Fruit fly (Drosophila melanogaster) whole organism, wandering third instar larva: ENCODE measurements around the gene LanB1.

Source experiments
- Abd-B ChIP-seq: fragments of >200 bp; optimal IDR thresholded peaks from 2 replicates; lab custom pipeline; 2017; ENCODE audit warnings: missing biosample characterization, missing genetic modification characterization
- CG32264 ChIP-seq: fragments of 200-800 bp; sonication (Bioruptor generic); optimal IDR thresholded peaks from 2 replicates; lab custom pipeline; 2016; ENCODE audit warnings: missing biosample characterization, missing genetic modification characterization
- CG9705 ChIP-seq: fragments of 200-800 bp; sonication (Bioruptor generic); optimal IDR thresholded peaks from 2 replicates; lab custom pipeline; 2018; ENCODE audit warnings: missing biosample characterization, mild to moderate bottlenecking, missing genetic modification characterization
- CrebA ChIP-seq: fragments of 200-800 bp; sonication (Bioruptor generic); optimal IDR thresholded peaks from 2 replicates; lab custom pipeline; 2016; ENCODE audit warnings: missing biosample characterization, mild to moderate bottlenecking, missing genetic modification characterization, borderline replicate concordance
- Dfd ChIP-seq: fragments of >200 bp; optimal IDR thresholded peaks from 2 replicates; lab custom pipeline; 2017; ENCODE audit warnings: missing biosample characterization, missing genetic modification characterization
- Dif ChIP-seq: fragments of 200-275, 200-300 bp; sonication (Bioruptor generic); optimal IDR thresholded peaks from 2 replicates; lab custom pipeline; 2018; ENCODE audit warnings: missing biosample characterization, missing genetic modification characterization; ENCODE audit not compliant: partially characterized antibody
- GATAd ChIP-seq: sonication (Bioruptor generic); optimal IDR thresholded peaks from 2 replicates; lab custom pipeline; 2016; ENCODE audit warnings: missing biosample characterization, missing genetic modification characterization
- HLH106 ChIP-seq: fragments of 200-800 bp; optimal IDR thresholded peaks from 3 replicates; lab custom pipeline; 2019; ENCODE audit warnings: missing biosample characterization, mild to moderate bottlenecking, missing genetic modification characterization, moderate library complexity
- Hnf4 ChIP-seq: fragments of 200-800 bp; sonication (Bioruptor generic); optimal IDR thresholded peaks from 2 replicates; lab custom pipeline; 2016; ENCODE audit warnings: missing biosample characterization, mild to moderate bottlenecking, missing genetic modification characterization
- Hr78 ChIP-seq: fragments of >200 bp; optimal IDR thresholded peaks from 2 replicates; lab custom pipeline; 2017; ENCODE audit warnings: missing biosample characterization, missing genetic modification characterization
- Hr83 ChIP-seq: fragments of 200-300 bp; sonication (Bioruptor generic); optimal IDR thresholded peaks from 2 replicates; lab custom pipeline; 2016; ENCODE audit warnings: missing biosample characterization, mild to moderate bottlenecking, missing genetic modification characterization, moderate library complexity; ENCODE audit not compliant: poor library complexity, severe bottlenecking
- Mio ChIP-seq: sonication (Bioruptor generic); optimal IDR thresholded peaks from 2 replicates; lab custom pipeline; 2016; ENCODE audit warnings: missing biosample characterization, missing genetic modification characterization
- Myc ChIP-seq: fragments of >200 bp; optimal IDR thresholded peaks from 2 replicates; lab custom pipeline; 2017
- N ChIP-seq: fragments of >200 bp; optimal IDR thresholded peaks from 2 replicates; lab custom pipeline; 2018; ENCODE audit warnings: missing biosample characterization, missing external identifiers, missing genetic modification characterization
- OdsH ChIP-seq: fragments of 200-800 bp; sonication (Bioruptor generic); optimal IDR thresholded peaks from 2 replicates; lab custom pipeline; 2016; ENCODE audit warnings: missing biosample characterization, mild to moderate bottlenecking, missing genetic modification characterization
- Rel ChIP-seq, 2 experiments: fragments of 200-800 bp; sonication (Bioruptor generic) in 1 of 2; optimal IDR thresholded peaks; 2 replicates in 1 of 2; 3 replicates in 1 of 2; lab custom pipeline; 2016 to 2019; ENCODE audit warnings: mild to moderate bottlenecking in 2 of 2, missing biosample characterization in 2 of 2, missing genetic modification characterization in 2 of 2, moderate library complexity in 1 of 2
- Sp1 ChIP-seq: fragments of 200-800 bp; sonication (Bioruptor generic); optimal IDR thresholded peaks from 3 replicates; lab custom pipeline; 2019; ENCODE audit warnings: missing biosample characterization, mild to moderate bottlenecking, missing genetic modification characterization, moderate library complexity
- Vsx2 ChIP-seq: fragments of 200-300, 225-300 bp; sonication (Bioruptor generic); optimal IDR thresholded peaks from 2 replicates; lab custom pipeline; 2018; ENCODE audit warnings: missing biosample characterization, missing genetic modification characterization; ENCODE audit not compliant: partially characterized antibody
- br ChIP-seq: fragments of 200-800 bp; sonication (Bioruptor generic); optimal IDR thresholded peaks from 2 replicates; lab custom pipeline; 2016; ENCODE audit warnings: missing biosample characterization, missing genetic modification characterization
- brk ChIP-seq: fragments of 200-800 bp; sonication (Bioruptor generic); optimal IDR thresholded peaks from 2 replicates; lab custom pipeline; 2016; ENCODE audit warnings: missing biosample characterization, mild to moderate bottlenecking, missing genetic modification characterization
- dl ChIP-seq, 2 experiments: fragments of 175-275, 200-275 bp in 1 of 2; fragments of 200-275 bp in 1 of 2; sonication (Bioruptor generic); optimal IDR thresholded peaks; lab custom pipeline; 2018; ENCODE audit warnings: mild to moderate bottlenecking in 2 of 2, missing biosample characterization in 2 of 2, missing genetic modification characterization in 2 of 2, moderate library complexity in 2 of 2; ENCODE audit not compliant: partially characterized antibody in 2 of 2, insufficient read depth in 1 of 2
- dmrt93B ChIP-seq: fragments of 200-800 bp; sonication (Bioruptor generic); optimal IDR thresholded peaks from 2 replicates; lab custom pipeline; 2018; ENCODE audit warnings: missing biosample characterization, mild to moderate bottlenecking, missing genetic modification characterization
- dsf ChIP-seq: sonication (Bioruptor generic); optimal IDR thresholded peaks from 2 replicates; lab custom pipeline; 2016; ENCODE audit warnings: missing biosample characterization, missing genetic modification characterization, borderline replicate concordance
- foxo ChIP-seq, 2 experiments: fragments of 200-800 bp; sonication (Bioruptor generic); optimal IDR thresholded peaks; 2 replicates in 1 of 2; 3 replicates in 1 of 2; lab custom pipeline; 2016 to 2017; ENCODE audit warnings: missing biosample characterization in 2 of 2, missing genetic modification characterization in 2 of 2
- fru ChIP-seq: fragments of 200-800 bp; sonication (Bioruptor generic); optimal IDR thresholded peaks from 3 replicates; lab custom pipeline; 2016; ENCODE audit warnings: missing biosample characterization, mild to moderate bottlenecking, missing genetic modification characterization
- h ChIP-seq: fragments of 200-800 bp; sonication (Bioruptor generic); optimal IDR thresholded peaks from 3 replicates; lab custom pipeline; 2016; ENCODE audit warnings: missing biosample characterization, mild to moderate bottlenecking, missing genetic modification characterization
- jim ChIP-seq: fragments of 175-275, 200-325 bp; sonication (Bioruptor generic); optimal IDR thresholded peaks from 2 replicates; lab custom pipeline; 2016; ENCODE audit warnings: missing biosample characterization, mild to moderate bottlenecking, missing genetic modification characterization
- lola ChIP-seq: fragments of >200 bp; optimal IDR thresholded peaks from 2 replicates; lab custom pipeline; 2017; ENCODE audit warnings: missing biosample characterization, missing genetic modification characterization
- pan ChIP-seq: fragments of >200 bp; optimal IDR thresholded peaks from 2 replicates; lab custom pipeline; 2017
- psq ChIP-seq: fragments of 200-800 bp; sonication (Bioruptor generic); optimal IDR thresholded peaks from 3 replicates; lab custom pipeline; 2017; ENCODE audit warnings: missing biosample characterization, mild to moderate bottlenecking, missing genetic modification characterization, moderate library complexity
- rgr ChIP-seq: fragments of 200-800 bp; sonication (Bioruptor generic); optimal IDR thresholded peaks from 3 replicates; lab custom pipeline; 2016; ENCODE audit warnings: missing biosample characterization, mild to moderate bottlenecking, missing genetic modification characterization
- sage ChIP-seq: fragments of 200-800 bp; sonication (Bioruptor generic); optimal IDR thresholded peaks from 2 replicates; lab custom pipeline; 2016; ENCODE audit warnings: missing biosample characterization, mild to moderate bottlenecking, missing genetic modification characterization
- sv ChIP-seq: fragments of 200-800 bp; sonication (Bioruptor generic); optimal IDR thresholded peaks from 3 replicates; lab custom pipeline; 2016; ENCODE audit warnings: missing biosample characterization, missing genetic modification characterization
- tai ChIP-seq: sonication (Bioruptor generic); optimal IDR thresholded peaks from 2 replicates; lab custom pipeline; 2016; ENCODE audit warnings: missing biosample characterization, missing genetic modification characterization
- usp ChIP-seq: fragments of >200 bp; optimal IDR thresholded peaks from 2 replicates; lab custom pipeline; 2017; ENCODE audit warnings: missing biosample characterization, missing genetic modification characterization
- woc ChIP-seq: sonication (Bioruptor generic); optimal IDR thresholded peaks from 2 replicates; lab custom pipeline; 2016; ENCODE audit warnings: missing biosample characterization, mild to moderate bottlenecking, missing genetic modification characterization

LanB1 gene

dm6 chr2L:7810519-7810918 lies 719 bp upstream of the LanB1 start, which contains the start of gene Cdc14:
Gene Cdc14, minus strand, starts transcription at chr2L:7810703.
- TF ChIP-seq dsf (GFP tag; lab: Kevin White, UChicago) (no peak), br (GFP tag; lab: Kevin White, UChicago) (peak; percentile 6), fru (GFP tag; lab: Kevin White, UChicago) (peak; percentile 5), Hr83 (GFP tag; lab: Kevin White, UChicago) (peak; percentile 60), N (GFP tag; lab: Kevin White, UChicago) (no peak), Mio (GFP tag; lab: Kevin White, UChicago) (no peak), Rel (GFP tag; optimal IDR thresholded peaks at IDR 0.05; lab: Kevin White, UChicago) (no peak), Rel (tag; optimal IDR thresholded peaks at IDR 0.05; lab: Kevin White, UChicago) (peak; percentile 59), Sp1 (GFP tag; lab: Kevin White, UChicago) (peak; percentile 3), brk (no peak), Vsx2 (GFP tag; lab: Kevin White, UChicago) (peak; percentile 28), OdsH (GFP tag; lab: Kevin White, UChicago) (no peak), dl (GFP tag; optimal IDR thresholded peaks at IDR 0.05; lab: Kevin White, UChicago; ENCODE audit: insufficient read depth in 1 of 2, partially characterized antibody in 2 of 2) (no peak), foxo (GFP tag; optimal IDR thresholded peaks at IDR 0.05; lab: Kevin White, UChicago) (peak in 1 of 2 experiments; percentile 4), Hr78 (GFP tag; lab: Kevin White, UChicago) (no peak)

DNA sequence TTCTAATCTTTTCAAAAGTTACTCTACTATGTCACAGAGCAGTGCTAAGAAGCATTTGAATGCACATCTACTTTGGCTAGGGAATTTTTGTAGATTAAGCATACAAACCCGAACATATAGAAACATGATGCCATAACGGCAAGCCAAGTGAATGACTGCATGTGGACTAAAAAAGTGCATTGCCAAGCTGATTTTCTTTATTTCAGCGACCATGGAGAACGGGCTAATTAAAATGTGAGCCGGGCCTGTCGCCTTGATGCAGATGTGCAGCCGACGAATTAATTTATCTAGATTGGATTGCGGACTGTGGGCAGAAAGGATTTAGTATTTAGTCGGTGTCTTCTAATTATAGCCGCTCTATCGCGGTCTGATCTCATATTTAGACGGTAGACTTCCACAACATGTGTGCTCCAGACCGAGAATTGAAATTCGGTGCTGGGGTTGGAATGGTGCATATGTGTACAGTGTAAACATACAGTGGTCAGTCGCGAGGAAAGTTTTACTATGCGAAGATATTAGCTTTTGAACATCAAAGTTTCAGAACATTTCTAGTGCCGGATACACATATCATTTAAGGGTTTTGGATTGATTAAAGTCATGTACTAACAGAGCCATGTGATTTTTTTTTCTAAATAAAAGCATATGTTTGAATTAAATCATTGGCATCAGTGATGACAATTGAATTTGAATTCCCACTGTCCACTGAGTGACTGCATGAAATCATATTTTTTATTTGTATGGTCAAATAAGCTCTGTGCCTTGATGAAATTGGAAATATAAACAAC lies 1.5 kb downstream of the LanB1 start:
- TF ChIP-seq sage (GFP tag; lab: Kevin White, UChicago) (no peak), psq (GFP tag; lab: Kevin White, UChicago) (no peak), fru (GFP tag; lab: Kevin White, UChicago) (peak; percentile 0), lola (no peak)

dm6 chr2L:7813357-7813756 lies 2.1 kb downstream of the LanB1 start:
- TF ChIP-seq Myc (lab: Kevin White, UChicago) (no peak), woc (no peak), jim (no peak), sv (GFP tag; lab: Kevin White, UChicago) (peak; percentile 6), h (GFP tag; lab: Kevin White, UChicago) (peak; percentile 65), brk (no peak), CrebA (no peak), CG9705 (peak; percentile 47), CG32264 (GFP tag; lab: Kevin White, UChicago) (no peak), rgr (GFP tag; lab: Kevin White, UChicago) (peak; percentile 20), N (GFP tag; lab: Kevin White, UChicago) (no peak), dsf (GFP tag; lab: Kevin White, UChicago) (no peak), Hr83 (GFP tag; lab: Kevin White, UChicago) (peak; percentile 88), Hr78 (GFP tag; lab: Kevin White, UChicago) (no peak), dmrt93B (no peak), Dfd (no peak), Mio (GFP tag; lab: Kevin White, UChicago) (no peak), Hnf4 (GFP tag; lab: Kevin White, UChicago) (no peak), sage (GFP tag; lab: Kevin White, UChicago) (peak; percentile 19), foxo (GFP tag; optimal IDR thresholded peaks at IDR 0.05; lab: Kevin White, UChicago) (no peak), Dif (GFP tag; lab: Kevin White, UChicago) (no peak), OdsH (GFP tag; lab: Kevin White, UChicago) (peak; percentile 2), dl (GFP tag; optimal IDR thresholded peaks at IDR 0.05; lab: Kevin White, UChicago; ENCODE audit: insufficient read depth in 1 of 2, partially characterized antibody in 2 of 2) (no peak), usp (no peak), pan (no peak), Vsx2 (GFP tag; lab: Kevin White, UChicago) (no peak), Abd-B (no peak), GATAd (no peak), lola (no peak), br (GFP tag; lab: Kevin White, UChicago) (no peak), HLH106 (tag; lab: Kevin White, UChicago) (no peak), tai (GFP tag; lab: Kevin White, UChicago) (no peak)
- TF ChIP-seq, all 38 proteins: peak for 7
